Worm (Caenorhabditis elegans) whole organism, L3 larva: ENCODE data around the gene F58E2.5.
A peak's percentile ranks its signal among the peaks of the same experiment; 100 is the strongest.

Source experiments
- aly-2 ChIP-seq: fragments of 150-350 bp; optimal IDR thresholded peaks from 2 replicates; lab custom pipeline; 2014; ENCODE audit warnings: missing biosample characterization, missing genetic modification characterization
- ceh-16 ChIP-seq: sonication (generic microtip); optimal IDR thresholded peaks from 2 replicates; lab custom pipeline; 2017; ENCODE audit warnings: missing biosample characterization, missing genetic modification characterization
- elt-2 ChIP-seq: sonication (generic microtip); optimal IDR thresholded peaks from 2 replicates; lab custom pipeline; 2016; ENCODE audit warnings: missing genetic modification reagents, mild to moderate bottlenecking, missing genetic modification characterization, missing compliant biosample characterization
- fkh-10 ChIP-seq: sonication (generic microtip); optimal IDR thresholded peaks from 2 replicates; lab custom pipeline; 2017; ENCODE audit warnings: missing biosample characterization, missing genetic modification reagents, missing genetic modification characterization
- lin-15B ChIP-seq: fragments of 150-350 bp; optimal IDR thresholded peaks from 2 replicates; lab custom pipeline; 2014; ENCODE audit warnings: missing biosample characterization, missing genetic modification characterization
- nhr-12 ChIP-seq: fragments of 150-350 bp; optimal IDR thresholded peaks from 2 replicates; lab custom pipeline; 2014; ENCODE audit warnings: missing biosample characterization, missing genetic modification characterization
- nhr-25 ChIP-seq: sonication (generic microtip); optimal IDR thresholded peaks from 2 replicates; lab custom pipeline; 2017; ENCODE audit warnings: missing biosample characterization, missing genetic modification characterization
- pha-4 ChIP-seq: fragments of 150-350 bp; optimal IDR thresholded peaks from 2 replicates; lab custom pipeline; 2014; ENCODE audit warnings: missing biosample characterization, missing genetic modification reagents, missing genetic modification characterization
- unc-39 ChIP-seq: sonication (generic microtip); optimal IDR thresholded peaks from 4 replicates; lab custom pipeline; 2017; ENCODE audit warnings: missing biosample characterization, missing genetic modification characterization

DNA sequence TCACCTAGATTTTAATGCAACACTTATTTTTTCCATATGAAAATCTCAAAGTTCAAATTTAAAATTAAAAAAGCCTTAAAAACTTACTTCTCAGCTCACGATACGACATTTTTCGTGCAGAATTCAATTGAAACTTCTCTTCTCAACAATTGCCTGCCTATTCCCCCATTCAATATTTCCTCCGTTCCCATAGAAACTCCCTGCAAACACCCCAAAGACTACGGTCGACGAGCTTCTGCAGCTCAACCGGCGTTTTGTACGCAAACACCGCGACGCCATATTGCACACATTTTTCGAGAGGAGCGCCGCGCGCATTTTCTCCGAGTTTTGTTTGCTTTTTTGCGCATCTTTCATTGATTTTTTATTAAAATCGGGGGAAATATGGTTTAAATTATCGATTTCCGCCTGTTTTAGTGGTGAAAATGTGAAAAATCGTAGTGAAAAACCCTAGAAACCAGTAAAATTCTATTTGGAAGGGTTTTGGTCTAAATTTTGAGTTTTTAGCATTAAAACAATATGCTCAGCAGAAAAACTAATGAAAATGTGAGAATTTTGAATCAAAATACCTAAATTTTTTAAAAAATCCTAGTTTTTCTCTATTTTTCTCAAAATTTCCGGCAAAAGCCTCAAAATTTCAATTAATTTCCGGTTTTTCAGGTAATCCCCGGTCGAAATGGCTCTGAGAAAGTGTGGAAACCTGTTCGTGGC is 45.5 kb upstream of the F58E2.5 start, which contains the start of the genes dyf-3 and pdhb-1:
- TF ChIP-seq fkh-10 (GFP tag; lab: Kevin White, UChicago) (no peak), nhr-12 (tag; lab: Kevin White, UChicago) (no peak), unc-39 (tag; lab: Kevin White, UChicago) (no peak), nhr-25 (tag; lab: Kevin White, UChicago) (no peak), lin-15B (tag; lab: Kevin White, UChicago) (peak; percentile 33), ceh-16 (no peak), aly-2 (no peak), elt-2 (peak; percentile 28), pha-4 (tag; lab: Kevin White, UChicago) (peak; percentile 37)
